Worm (Caenorhabditis elegans): ENCODE measurements around the gene lonp-2.

DNA sequence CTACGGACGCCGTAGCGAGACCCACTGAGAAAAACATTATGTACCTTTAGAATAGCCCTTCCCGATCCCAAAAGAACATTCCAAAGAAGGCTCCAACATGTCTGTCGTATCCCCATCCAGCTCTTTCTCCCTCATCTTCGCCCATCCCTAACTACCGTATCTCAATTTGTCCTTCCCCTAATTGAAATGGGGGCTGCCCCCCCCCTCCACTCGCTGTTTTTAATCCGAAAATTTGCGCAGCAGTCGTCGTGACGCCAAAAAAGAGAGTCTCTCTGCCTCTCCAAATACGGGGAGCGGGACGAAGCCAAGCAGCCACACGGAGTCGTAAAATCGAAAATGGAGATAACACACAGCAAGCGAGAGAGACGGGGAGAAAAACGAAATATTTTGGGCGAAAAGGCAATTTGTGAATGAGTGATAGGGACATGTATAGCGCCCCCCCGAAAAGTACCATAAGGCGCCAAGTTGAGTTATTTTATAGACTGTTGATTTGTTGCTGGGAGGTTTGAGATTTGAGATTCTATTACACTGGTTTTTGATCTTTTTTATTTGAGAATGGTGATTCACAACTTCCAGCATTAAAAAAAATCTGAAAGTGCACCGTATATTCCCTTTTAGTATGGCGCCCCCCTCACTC, 25.5 kb upstream of the lonp-2 start:
- TF ChIP-seq elt-3 (tag; optimal IDR thresholded peaks at IDR 0.05) = no peak
- TF ChIP-seq lsy-2 (tag; optimal IDR thresholded peaks at IDR 0.05) = peak in 1 of 2 experiments; percentile 23
- TF ChIP-seq ztf-11 (tag; optimal IDR thresholded peaks at IDR 0.05) = no peak
- no peak for TF ChIP-seq ceh-82 (tag; optimal IDR thresholded peaks at IDR 0.05)
- TF ChIP-seq unc-39 (tag; optimal IDR thresholded peaks at IDR 0.05) = no peak
- TF ChIP-seq unc-62 (GFP tag; optimal IDR thresholded peaks at IDR 0.05) = no peak
- TF ChIP-seq nhr-11 (tag; optimal IDR thresholded peaks at IDR 0.05) = no peak
- no peak for TF ChIP-seq ZK546.5 (tag; optimal IDR thresholded peaks at IDR 0.05)
- TF ChIP-seq ztf-4 (tag; optimal IDR thresholded peaks at IDR 0.05) = no peak

All from whole organism, L2 larva.